Fruit fly (Drosophila melanogaster) whole organism, embryonic: ENCODE results near the gene Pmm2.
A peak's percentile ranks its signal among the peaks of the same experiment; 100 is the strongest.

Experiments
- Abd-B ChIP-seq: fragments of 200-800 bp; sonication (Bioruptor generic); optimal IDR thresholded peaks from 2 replicates; lab custom pipeline; 2018; ENCODE audit warnings: missing biosample characterization, mild to moderate bottlenecking, missing genetic modification characterization, moderate library complexity
- Bgb ChIP-seq: fragments of 200-800 bp; sonication (Bioruptor generic); IDR thresholded peaks from 2 replicates; pipeline ENCODE4 v1.3.6; 2022; ENCODE audit warnings: missing biosample characterization, missing genetic modification characterization; ENCODE audit not compliant: partially characterized antibody
- CG10565 ChIP-seq: fragments of 200-800 bp; sonication (Bioruptor generic); optimal IDR thresholded peaks from 3 replicates; lab custom pipeline; 2016; ENCODE audit warnings: missing biosample characterization, mild to moderate bottlenecking, missing genetic modification characterization
- CG12155 ChIP-seq: fragments of 200-800 bp; sonication (Bioruptor generic); optimal IDR thresholded peaks from 3 replicates; lab custom pipeline; 2016; ENCODE audit warnings: missing biosample characterization, missing genetic modification characterization
- CG1603 ChIP-seq: fragments of 200-800 bp; sonication (Bioruptor generic); optimal IDR thresholded peaks from 2 replicates; lab custom pipeline; 2019; ENCODE audit warnings: missing biosample characterization, mild to moderate bottlenecking, missing genetic modification characterization, moderate library complexity
- CG2199 ChIP-seq: fragments of 200-800 bp; sonication (Bioruptor generic); IDR thresholded peaks from 3 replicates; pipeline ENCODE4 v1.3.6; 2022; ENCODE audit warnings: missing biosample characterization, missing genetic modification characterization
- CG31388 ChIP-seq: fragments of 200-800 bp; sonication (Bioruptor generic); optimal IDR thresholded peaks from 2 replicates; lab custom pipeline; 2016; ENCODE audit warnings: missing biosample characterization, missing genetic modification characterization
- CG31441 ChIP-seq: fragments of 200-800 bp; sonication (Bioruptor generic); IDR thresholded peaks from 2 replicates; pipeline ENCODE4 v1.3.6; 2022; ENCODE audit warnings: missing biosample characterization, missing genetic modification characterization
- CG33213 ChIP-seq: fragments of 200-800 bp; sonication (Bioruptor generic); optimal IDR thresholded peaks from 3 replicates; lab custom pipeline; 2016; ENCODE audit warnings: missing biosample characterization, missing genetic modification characterization
- CG3847 ChIP-seq: fragments of 200-800 bp; sonication (Bioruptor generic); IDR thresholded peaks from 2 replicates; pipeline ENCODE4 v1.3.6; 2022; ENCODE audit warnings: missing biosample characterization, missing genetic modification characterization
- CG7357 ChIP-seq: fragments of 200-800 bp; sonication (Bioruptor generic); IDR thresholded peaks from 3 replicates; pipeline ENCODE4 v1.3.6; 2022; ENCODE audit warnings: missing biosample characterization, missing genetic modification characterization
- CG7372 ChIP-seq: fragments of 200-800 bp; sonication (Bioruptor generic); IDR thresholded peaks from 2 replicates; pipeline ENCODE4 v1.3.6; 2022; ENCODE audit warnings: missing biosample characterization, missing genetic modification characterization
- CG8290 ChIP-seq, 3 experiments: fragments of 200-800 bp; sonication (Bioruptor generic); optimal IDR thresholded peaks; 2 replicates each; lab custom pipeline; 2016 to 2019; ENCODE audit warnings: missing biosample characterization in 3 of 3, missing genetic modification characterization in 3 of 3, mild to moderate bottlenecking in 2 of 3, moderate library complexity in 1 of 3
- CG8944 ChIP-seq: fragments of 200-800 bp; sonication (Bioruptor generic); optimal IDR thresholded peaks from 3 replicates; lab custom pipeline; 2016; ENCODE audit warnings: missing biosample characterization, missing genetic modification characterization
- CG9215 ChIP-seq: fragments of 200-800 bp; sonication (Bioruptor generic); IDR thresholded peaks from 2 replicates; pipeline ENCODE4 v1.3.6; 2022; ENCODE audit warnings: missing biosample characterization, missing genetic modification characterization
- CG9727 ChIP-seq: fragments of 200-800 bp; sonication (Bioruptor generic); optimal IDR thresholded peaks from 3 replicates; lab custom pipeline; 2017; ENCODE audit warnings: missing biosample characterization, mild to moderate bottlenecking, missing genetic modification characterization
- CHES-1-like ChIP-seq: fragments of 200-800 bp; sonication (Bioruptor generic); optimal IDR thresholded peaks from 2 replicates; lab custom pipeline; 2016; ENCODE audit warnings: missing biosample characterization, missing genetic modification characterization
- Gsc ChIP-seq: fragments of 200-800 bp; sonication (Bioruptor generic); IDR thresholded peaks from 2 replicates; pipeline ENCODE4 v1.3.6; 2022; ENCODE audit warnings: missing biosample characterization, missing genetic modification characterization
- H15 ChIP-seq: fragments of 200-800 bp; sonication (Bioruptor generic); IDR thresholded peaks from 3 replicates; pipeline ENCODE4 v1.3.6; 2022; ENCODE audit warnings: missing biosample characterization, missing genetic modification characterization
- HHEX ChIP-seq: fragments of 200-800 bp; sonication (Bioruptor generic); optimal IDR thresholded peaks from 3 replicates; lab custom pipeline; 2017; ENCODE audit warnings: missing biosample characterization, mild to moderate bottlenecking, missing genetic modification characterization, missing genetic modification reagents
- Hey ChIP-seq: fragments of 200-800 bp; sonication (Bioruptor generic); optimal IDR thresholded peaks from 3 replicates; lab custom pipeline; 2018; ENCODE audit warnings: missing biosample characterization, mild to moderate bottlenecking, missing genetic modification characterization
- Hmx ChIP-seq: fragments of 200-800 bp; sonication (Bioruptor generic); optimal IDR thresholded peaks from 2 replicates; lab custom pipeline; 2016; ENCODE audit warnings: missing biosample characterization, missing genetic modification characterization
- Med ChIP-seq: fragments of 200-800 bp; sonication (Bioruptor generic); peaks from one replicate; lab custom pipeline; 2016; ENCODE audit warnings: missing biosample characterization, missing genetic modification characterization, mild to moderate bottlenecking, inconsistent platforms, moderate library complexity
- NC2α ChIP-seq: fragments of 200-800 bp; sonication (Bioruptor generic); optimal IDR thresholded peaks from 2 replicates; lab custom pipeline; 2016; ENCODE audit warnings: missing biosample characterization, missing genetic modification characterization
- Neu2 ChIP-seq: fragments of 200-800 bp; sonication (Bioruptor generic); optimal IDR thresholded peaks from 3 replicates; lab custom pipeline; 2016; ENCODE audit warnings: missing biosample characterization, missing genetic modification characterization, borderline replicate concordance
- Nf-YC ChIP-seq: fragments of 200-800 bp; optimal IDR thresholded peaks from 3 replicates; lab custom pipeline; 2019; ENCODE audit warnings: missing biosample characterization, mild to moderate bottlenecking, missing genetic modification characterization, moderate library complexity
- Taf1 ChIP-seq: fragments of 200-800 bp; sonication (Bioruptor generic); IDR thresholded peaks from 2 replicates; pipeline ENCODE4 v1.3.6; 2022; ENCODE audit warnings: missing biosample characterization, missing genetic modification characterization
- abd-A ChIP-seq: fragments of 200-800 bp; sonication (Bioruptor generic); optimal IDR thresholded peaks from 3 replicates; lab custom pipeline; 2019; ENCODE audit warnings: missing biosample characterization, mild to moderate bottlenecking, missing genetic modification characterization, moderate library complexity
- cad ChIP-seq: fragments of >200 bp; optimal IDR thresholded peaks from 2 replicates; lab custom pipeline; 2017; ENCODE audit warnings: missing biosample characterization, missing genetic modification characterization
- dan ChIP-seq: fragments of 200-800 bp; sonication (Bioruptor generic); IDR thresholded peaks from 2 replicates; pipeline ENCODE4 v1.3.6; 2022; ENCODE audit warnings: missing biosample characterization, missing genetic modification characterization
- danr ChIP-seq: fragments of 200-800 bp; sonication (Bioruptor generic); IDR thresholded peaks from 2 replicates; pipeline ENCODE4 v1.3.6; 2022; ENCODE audit warnings: missing biosample characterization, missing genetic modification characterization
- dmrt11E ChIP-seq: fragments of 200-800 bp; sonication (Bioruptor generic); optimal IDR thresholded peaks from 3 replicates; lab custom pipeline; 2018; ENCODE audit warnings: missing biosample characterization, mild to moderate bottlenecking, missing genetic modification characterization, moderate library complexity
- en ChIP-seq: fragments of 200-800 bp; sonication (Bioruptor generic); optimal IDR thresholded peaks from 2 replicates; lab custom pipeline; 2016; ENCODE audit warnings: missing biosample characterization, missing genetic modification characterization
- eyg ChIP-seq: fragments of 200-800 bp; sonication (Bioruptor generic); optimal IDR thresholded peaks from 3 replicates; lab custom pipeline; 2016; ENCODE audit warnings: missing biosample characterization, missing genetic modification characterization
- fd102C ChIP-seq: fragments of 200-800 bp; sonication (Bioruptor generic); optimal IDR thresholded peaks from 2 replicates; lab custom pipeline; 2018; ENCODE audit warnings: missing biosample characterization, mild to moderate bottlenecking, missing genetic modification characterization, moderate library complexity
- gce ChIP-seq: fragments of 200-800 bp; sonication (Bioruptor generic); IDR thresholded peaks from 3 replicates; pipeline ENCODE4 v1.3.6; 2022; ENCODE audit warnings: missing biosample characterization, missing genetic modification characterization
- gcm ChIP-seq: fragments of 200-800 bp; sonication (Bioruptor generic); optimal IDR thresholded peaks from 2 replicates; lab custom pipeline; 2019; ENCODE audit warnings: missing biosample characterization, mild to moderate bottlenecking, missing genetic modification characterization, moderate library complexity
- klu ChIP-seq: fragments of 200-800 bp; sonication (Bioruptor generic); IDR thresholded peaks from 2 replicates; pipeline ENCODE4 v1.3.6; 2022; ENCODE audit warnings: missing biosample characterization, missing genetic modification characterization
- lov ChIP-seq, 2 experiments: fragments of 200-800 bp in 1 of 2; fragments of >200 bp in 1 of 2; sonication (Bioruptor generic) in 1 of 2; IDR thresholded peaks in 1 of 2; optimal IDR thresholded peaks in 1 of 2; 2 replicates in 1 of 2; 3 replicates in 1 of 2; pipeline versions ENCODE4 v1.3.6 to Lab custom; 2017 to 2022; ENCODE audit warnings: missing biosample characterization in 1 of 2, missing genetic modification characterization in 1 of 2
- luna ChIP-seq: fragments of 200-800 bp; sonication (Bioruptor generic); optimal IDR thresholded peaks from 2 replicates; lab custom pipeline; 2016; ENCODE audit warnings: missing biosample characterization, missing genetic modification characterization
- p53 ChIP-seq: fragments of 200-800 bp; sonication (Bioruptor generic); optimal IDR thresholded peaks from 2 replicates; lab custom pipeline; 2016; ENCODE audit warnings: missing biosample characterization, missing genetic modification characterization
- pfk ChIP-seq: fragments of 200-800 bp; sonication (Bioruptor generic); optimal IDR thresholded peaks from 2 replicates; lab custom pipeline; 2018; ENCODE audit warnings: missing biosample characterization, mild to moderate bottlenecking, missing genetic modification characterization, moderate library complexity
- schlank ChIP-seq: fragments of 200-800 bp; sonication (Bioruptor generic); optimal IDR thresholded peaks from 2 replicates; lab custom pipeline; 2018; ENCODE audit warnings: missing biosample characterization, mild to moderate bottlenecking, missing genetic modification characterization
- sens ChIP-seq: fragments of 200-800 bp; sonication (Bioruptor generic); peaks from one replicate; lab custom pipeline; 2016; ENCODE audit warnings: missing biosample characterization, missing genetic modification characterization
- so ChIP-seq: fragments of 200-800 bp; sonication (Bioruptor generic); IDR thresholded peaks from 3 replicates; pipeline ENCODE4 v1.3.6; 2022; ENCODE audit warnings: missing biosample characterization, missing genetic modification characterization
- stc ChIP-seq: fragments of 200-800 bp; sonication (Bioruptor generic); IDR thresholded peaks from 2 replicates; pipeline ENCODE4 v1.3.6; 2022; ENCODE audit warnings: missing biosample characterization, missing genetic modification characterization
- tio ChIP-seq: fragments of 200-800 bp; sonication (Bioruptor generic); optimal IDR thresholded peaks from 2 replicates; lab custom pipeline; 2017; ENCODE audit warnings: missing biosample characterization, missing genetic modification characterization, inconsistent platforms
- tx ChIP-seq: fragments of 200-800 bp; sonication (Bioruptor generic); optimal IDR thresholded peaks from 2 replicates; lab custom pipeline; 2016; ENCODE audit warnings: missing biosample characterization, missing genetic modification characterization
- unpg ChIP-seq: fragments of 200-800 bp; sonication (Bioruptor generic); optimal IDR thresholded peaks from 3 replicates; lab custom pipeline; 2018; ENCODE audit warnings: missing biosample characterization, mild to moderate bottlenecking, missing genetic modification characterization, moderate library complexity
- wek ChIP-seq: fragments of 200-800 bp; sonication (Bioruptor generic); optimal IDR thresholded peaks from 3 replicates; lab custom pipeline; 2018; ENCODE audit warnings: missing biosample characterization, mild to moderate bottlenecking, missing genetic modification characterization, moderate library complexity

The Pmm2 gene

DNA sequence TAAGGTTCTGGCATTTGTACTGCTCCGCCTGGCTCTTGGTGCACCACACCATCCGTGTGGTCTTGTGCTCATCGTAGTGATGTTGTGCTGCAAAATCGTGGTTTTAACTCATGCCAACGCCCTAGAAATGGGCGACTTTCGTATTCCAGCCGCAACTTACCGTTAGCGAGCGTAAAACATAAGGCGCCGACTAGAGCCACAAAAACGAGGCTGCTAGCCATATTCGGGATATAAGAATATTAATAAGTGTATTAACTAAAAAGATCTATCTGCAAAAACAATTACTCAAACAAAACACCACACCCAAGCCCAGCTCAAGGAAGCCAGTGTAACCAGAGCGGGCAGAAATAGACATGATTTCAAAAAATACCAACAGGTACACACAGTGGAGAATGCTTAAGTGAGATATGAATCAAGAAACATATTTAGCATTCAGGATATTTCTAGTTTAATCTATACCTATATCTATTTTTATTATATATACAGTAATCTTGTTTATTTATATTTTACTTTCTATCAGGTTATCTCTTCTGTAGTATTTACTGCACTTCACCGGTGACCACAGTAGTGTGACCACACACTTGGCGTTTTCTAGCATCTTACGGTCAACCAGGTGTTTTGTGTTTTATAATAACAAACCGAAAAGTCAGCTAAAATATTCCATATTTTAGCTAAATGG is 859 bp upstream of the Pmm2 start, which contains the start of the genes Tsf2 and CG34242 (continued):
- TF ChIP-seq CG31441 (GFP tag; lab: Robert Waterston, UW) (peak; percentile 89), Neu2 (GFP tag; lab: Kevin White, UChicago) (no peak), sens (GFP tag; lab: Kevin White, UChicago) (peak; percentile 67), CG33213 (peak; percentile 20), CG12155 (GFP tag; lab: Kevin White, UChicago) (peak; percentile 1), dmrt11E (no peak), lov (optimal IDR thresholded peaks at IDR 0.05; lab: Kevin White, UChicago) (no peak), lov (GFP tag; IDR thresholded peaks at IDR 0.05; lab: Robert Waterston, UW) (peak; percentile 74; the same call in 1 of the 3 replicates), CG9215 (GFP tag; lab: Robert Waterston, UW) (peak; percentile 86), pfk (GFP tag; lab: Kevin White, UChicago) (no peak), wek (no peak), schlank (tag; lab: Kevin White, UChicago) (no peak), unpg (peak; percentile 64), gcm (GFP tag; lab: Kevin White, UChicago) (no peak), CG3847 (GFP tag; lab: Robert Waterston, UW) (peak; percentile 57), CG10565 (GFP tag; lab: Kevin White, UChicago) (no peak), NC2α (GFP tag; lab: Kevin White, UChicago) (no peak), CG9727 (GFP tag; lab: Kevin White, UChicago) (no peak), eyg (no peak), so (GFP tag; lab: Robert Waterston, UW) (peak; percentile 48; the same call in 1 of the 3 replicates), gce (GFP tag; lab: Robert Waterston, UW) (peak; percentile 94), HHEX (GFP tag; lab: Kevin White, UChicago) (peak; percentile 74), CG7372 (GFP tag; lab: Robert Waterston, UW) (peak; percentile 61; the same call in 1 of the 2 replicates), danr (GFP tag; lab: Robert Waterston, UW) (peak; percentile 78), CG8944 (GFP tag; lab: Kevin White, UChicago) (no peak), tx (no peak), Med (GFP tag; lab: Kevin White, UChicago) (peak; percentile 72), Abd-B (GFP tag; lab: Kevin White, UChicago) (no peak), H15 (GFP tag; lab: Robert Waterston, UW) (peak; percentile 81; the same call in 2 of the 3 replicates), Hmx (GFP tag; lab: Kevin White, UChicago) (no peak), CG1603 (tag; lab: Kevin White, UChicago) (no peak), CG31388 (GFP tag; lab: Kevin White, UChicago) (peak; percentile 81), fd102C (GFP tag; lab: Kevin White, UChicago) (no peak), abd-A (no peak), klu (GFP tag; lab: Robert Waterston, UW) (peak; percentile 83), Taf1 (peak; percentile 87), dan (peak; percentile 84), en (GFP tag; lab: Kevin White, UChicago) (no peak), cad (GFP tag; lab: Kevin White, UChicago) (no peak), Bgb (GFP tag; lab: Robert Waterston, UW) (no peak), Hey (tag; lab: Kevin White, UChicago) (no peak), p53 (GFP tag; lab: Kevin White, UChicago) (no peak), CHES-1-like (GFP tag; lab: Kevin White, UChicago) (no peak), Gsc (GFP tag; lab: Robert Waterston, UW) (peak; percentile 63; the same call in 1 of the 2 replicates), CG7357 (GFP tag; lab: Robert Waterston, UW) (peak; percentile 91), CG2199 (GFP tag; lab: Robert Waterston, UW) (no peak), Nf-YC (peak; percentile 55), CG8290 (GFP tag; optimal IDR thresholded peaks at IDR 0.05; lab: Kevin White, UChicago) (no peak), CG8290 (tag; optimal IDR thresholded peaks at IDR 0.05; lab: Kevin White, UChicago) (no peak), tio (no peak), luna (GFP tag; lab: Kevin White, UChicago) (no peak), stc (GFP tag; lab: Robert Waterston, UW) (peak; percentile 83)
